Fruit fly (Drosophila melanogaster): ENCODE results near the gene Rbp9.

Rbp9 gene

dm6 chr2L:2999113-2999512, 44.6 kb downstream of the Rbp9 start, which contains the start of gene Ccdc85 (continued):
- TF ChIP-seq CG6854 (GFP tag; optimal IDR thresholded peaks at IDR 0.05) (no peak), shn (GFP tag; optimal IDR thresholded peaks at IDR 0.05) (no peak), CG1024 (GFP tag; IDR thresholded peaks at IDR 0.05) (no peak), CG3281 (GFP tag; optimal IDR thresholded peaks at IDR 0.05) (no peak), Ravus (GFP tag; IDR thresholded peaks at IDR 0.05) (no peak), Atf3 (GFP tag; optimal IDR thresholded peaks at IDR 0.05) (no peak), ato (GFP tag; IDR thresholded peaks at IDR 0.05; ENCODE audit: partially characterized antibody) (peak; percentile 99), NK7.1 (GFP tag; optimal IDR thresholded peaks at IDR 0.05) (no peak), ken (GFP tag; IDR thresholded peaks at IDR 0.05) (no peak), CG6689 (GFP tag; IDR thresholded peaks at IDR 0.05) (no peak), zfh1 (GFP tag; IDR thresholded peaks at IDR 0.05) (no peak), tgo (GFP tag; IDR thresholded peaks at IDR 0.05) (no peak), Vsx1 (GFP tag; optimal IDR thresholded peaks at IDR 0.05) (no peak), Ets65A (GFP tag) (no peak), cg (GFP tag; optimal IDR thresholded peaks at IDR 0.05) (no peak), knrl (GFP tag; IDR thresholded peaks at IDR 0.05; ENCODE audit: partially characterized antibody) (peak; percentile 89), grn (GFP tag; optimal IDR thresholded peaks at IDR 0.05) (no peak), fd3F (GFP tag; optimal IDR thresholded peaks at IDR 0.05) (no peak), H2.0 (GFP tag; IDR thresholded peaks at IDR 0.05) (no peak), Sry-δ (GFP tag; optimal IDR thresholded peaks at IDR 0.05) (peak; percentile 95), CG34422 (GFP tag; IDR thresholded peaks at IDR 0.05) (peak; percentile 70; the same call in 1 of the 3 replicates), fu2 (GFP tag; optimal IDR thresholded peaks at IDR 0.05) (no peak), CG15073 (GFP tag; optimal IDR thresholded peaks at IDR 0.05) (no peak), ham (GFP tag; IDR thresholded peaks at IDR 0.05) (no peak), CG10959 (GFP tag; IDR thresholded peaks at IDR 0.05) (no peak), run (tag; optimal IDR thresholded peaks at IDR 0.05) (no peak), Poxn (GFP tag; IDR thresholded peaks at IDR 0.05) (no peak), chif (GFP tag; optimal IDR thresholded peaks at IDR 0.05) (peak in 1 of 2 experiments; percentile 24), h (optimal IDR thresholded peaks at IDR 0.05) (no peak), Bdp1 (GFP tag; optimal IDR thresholded peaks at IDR 0.05) (no peak), Sry-β (GFP tag; optimal IDR thresholded peaks at IDR 0.05) (peak; percentile 3), CG4404 (GFP tag; IDR thresholded peaks at IDR 0.05) (no peak), CG14014 (GFP tag; IDR thresholded peaks at IDR 0.05) (no peak), Ssrp (tag; optimal IDR thresholded peaks at IDR 0.05) (no peak), Dek (tag; optimal IDR thresholded peaks at IDR 0.05) (no peak), mam (GFP tag; optimal IDR thresholded peaks at IDR 0.05) (no peak), Jarid2 (GFP tag; optimal IDR thresholded peaks at IDR 0.05) (peak; percentile 94), CG32532 (GFP tag; IDR thresholded peaks at IDR 0.05) (peak; percentile 20; the same call in 1 of the 2 replicates), peb (GFP tag; IDR thresholded peaks at IDR 0.05) (no peak), hb (GFP tag; IDR thresholded peaks at IDR 0.05; ENCODE audit: partially characterized antibody) (peak; percentile 98), Hsf (GFP tag; optimal IDR thresholded peaks at IDR 0.05) (peak; percentile 22), BtbVII (GFP tag; optimal IDR thresholded peaks at IDR 0.05) (peak; percentile 15), C15 (GFP tag; IDR thresholded peaks at IDR 0.05) (no peak), CG33557 (GFP tag; optimal IDR thresholded peaks at IDR 0.05) (peak; percentile 7), unc-4 (GFP tag; IDR thresholded peaks at IDR 0.05; ENCODE audit: partially characterized antibody) (peak; percentile 90), Fer2 (tag; optimal IDR thresholded peaks at IDR 0.05) (no peak), so (GFP tag; IDR thresholded peaks at IDR 0.05) (no peak), Kr (GFP tag; optimal IDR thresholded peaks at IDR 0.05) (no peak), CG4328 (GFP tag; optimal IDR thresholded peaks at IDR 0.05) (no peak), Nf-YA (GFP tag; IDR thresholded peaks at IDR 0.05) (0 out of 2 replicates have a peak, but pooled peaks have one; percentile 7), CG5245 (GFP tag; optimal IDR thresholded peaks at IDR 0.05) (no peak), Tbp (GFP tag; optimal IDR thresholded peaks at IDR 0.05) (no peak), gsb (GFP tag; IDR thresholded peaks at IDR 0.05) (no peak)

Data from whole organism, embryonic.